Fruit fly (Drosophila melanogaster) whole organism, wandering third instar larva: Measurements from ENCODE around the gene Eig71Eg.

Experiments used
- CG32264 ChIP-seq: fragments of 200-800 bp; sonication (Bioruptor generic); optimal IDR thresholded peaks from 2 replicates; lab custom pipeline; 2016; ENCODE audit warnings: missing biosample characterization, missing genetic modification characterization
- fru ChIP-seq: fragments of 200-800 bp; sonication (Bioruptor generic); optimal IDR thresholded peaks from 3 replicates; lab custom pipeline; 2016; ENCODE audit warnings: missing biosample characterization, mild to moderate bottlenecking, missing genetic modification characterization
- h ChIP-seq: fragments of 200-800 bp; sonication (Bioruptor generic); optimal IDR thresholded peaks from 3 replicates; lab custom pipeline; 2016; ENCODE audit warnings: missing biosample characterization, mild to moderate bottlenecking, missing genetic modification characterization
- sage ChIP-seq: fragments of 200-800 bp; sonication (Bioruptor generic); optimal IDR thresholded peaks from 2 replicates; lab custom pipeline; 2016; ENCODE audit warnings: missing biosample characterization, mild to moderate bottlenecking, missing genetic modification characterization
- sv ChIP-seq: fragments of 200-800 bp; sonication (Bioruptor generic); optimal IDR thresholded peaks from 3 replicates; lab custom pipeline; 2016; ENCODE audit warnings: missing biosample characterization, missing genetic modification characterization

DNA sequence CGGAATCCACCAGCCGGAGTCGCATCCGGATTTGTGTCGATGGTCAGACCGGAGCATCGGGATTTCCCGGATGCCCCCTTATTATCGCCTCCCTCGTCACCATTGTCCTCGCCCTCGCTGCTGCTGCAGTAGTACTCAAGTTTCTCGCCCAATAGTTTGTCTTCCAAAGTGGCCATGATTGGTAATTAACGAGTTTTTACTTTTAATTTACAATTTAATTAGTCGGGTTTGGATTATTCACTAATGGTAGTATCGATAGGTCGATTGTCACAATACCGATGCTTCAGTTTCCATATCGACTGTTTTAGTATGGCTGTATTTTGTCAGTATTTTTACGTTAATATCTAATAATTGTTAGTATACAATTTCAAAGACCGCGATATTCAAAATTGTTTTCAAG lies 47.3 kb upstream of the Eig71Eg start, which contains the start of gene CG7650:
- TF ChIP-seq fru (GFP tag; lab: Kevin White, UChicago), result no peak
- TF ChIP-seq CG32264 (GFP tag; lab: Kevin White, UChicago), result no peak
- no peak for TF ChIP-seq h (GFP tag; lab: Kevin White, UChicago)
- no peak for TF ChIP-seq sv (GFP tag; lab: Kevin White, UChicago)
- no peak for TF ChIP-seq sage (GFP tag; lab: Kevin White, UChicago)
